Worm (Caenorhabditis elegans): ENCODE data around the gene F55G7.3.
"Not testable (repeated sequence)": the region's sequence is repeated elsewhere in the genome, so short reads cannot be mapped to it uniquely, and the experiment has no call there.

The F55G7.3 gene

DNA sequence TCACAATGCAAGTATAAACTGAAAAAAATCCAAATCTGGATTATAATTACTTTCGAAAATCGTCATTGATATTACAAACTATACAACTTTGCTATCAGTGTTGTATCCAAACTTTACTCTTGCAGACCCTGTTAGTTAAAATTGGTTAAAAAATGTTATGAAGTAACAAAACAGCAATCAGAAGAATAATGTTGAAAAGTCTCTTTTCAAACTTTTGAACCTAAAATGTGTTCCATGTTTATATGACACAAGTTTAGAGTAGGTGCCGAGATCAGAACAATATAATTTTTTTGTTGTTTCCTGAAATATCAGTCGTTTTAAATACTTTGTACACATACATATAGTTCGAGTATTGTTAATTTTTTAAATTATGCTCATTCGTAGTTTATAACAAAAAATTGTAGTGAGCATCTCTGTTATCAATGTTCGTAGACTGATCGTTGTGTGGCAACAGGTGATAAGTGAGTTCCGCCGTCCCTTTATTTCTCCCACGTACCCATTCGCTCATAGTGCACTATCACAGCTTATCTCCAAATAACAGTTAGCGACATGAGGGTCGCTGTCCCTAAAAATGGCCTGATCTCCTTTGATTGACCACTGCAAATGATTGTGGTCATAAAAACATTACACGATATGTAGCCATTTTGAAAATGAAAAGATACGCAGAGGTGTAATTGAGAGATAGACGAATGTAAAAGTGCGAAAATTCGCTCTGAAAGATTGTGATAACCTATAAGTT, 20.4 kb upstream of the F55G7.3 start (continued):
- no peak for TF ChIP-seq lin-38 (GFP tag; IDR thresholded peaks at IDR 0.05)
- TF ChIP-seq nhr-77 (tag; optimal IDR thresholded peaks at IDR 0.05) = no peak
- no peak for TF ChIP-seq dpl-1 (GFP tag; optimal IDR thresholded peaks at IDR 0.05)
- no peak for TF ChIP-seq Y75B8A.6 (GFP tag; IDR thresholded peaks at IDR 0.05)
- no peak for TF ChIP-seq D1046.2 (GFP tag; IDR thresholded peaks at IDR 0.05)
- no peak for TF ChIP-seq fos-1 (tag; optimal IDR thresholded peaks at IDR 0.05)
- no peak for TF ChIP-seq lsy-2 (tag; optimal IDR thresholded peaks at IDR 0.05)
- no peak for TF ChIP-seq Y5F2A.4 (GFP tag; optimal IDR thresholded peaks at IDR 0.05)
- TF ChIP-seq hlh-11 (tag; optimal IDR thresholded peaks at IDR 0.05) = peak; percentile 86
- TF ChIP-seq ctbp-1 (GFP tag; IDR thresholded peaks at IDR 0.05) = no peak
- no peak for TF ChIP-seq arid-1 (GFP tag; conservative IDR thresholded peaks at IDR 0.05)
- TF ChIP-seq saeg-2 (GFP tag; IDR thresholded peaks at IDR 0.05) = 0 out of 2 replicates have a peak, but pooled peaks have one; percentile 6
- no peak for TF ChIP-seq madf-5 (GFP tag; IDR thresholded peaks at IDR 0.05)
- TF ChIP-seq snpc-1.2 (GFP tag; IDR thresholded peaks at IDR 0.05) = no peak
- peak; percentile 63 for TF ChIP-seq nhr-102 (tag; optimal IDR thresholded peaks at IDR 0.05)
- TF ChIP-seq T20F7.1 (GFP tag; optimal IDR thresholded peaks at IDR 0.05) = no peak
- no peak for TF ChIP-seq mes-2 (tag; optimal IDR thresholded peaks at IDR 0.05; ENCODE audit: poor library complexity, severe bottlenecking)
- TF ChIP-seq F10B5.3 (tag; optimal IDR thresholded peaks at IDR 0.05) = no peak
- no peak for TF ChIP-seq lin-13 (GFP tag; optimal IDR thresholded peaks at IDR 0.05)
- TF ChIP-seq mep-1 (tag; optimal IDR thresholded peaks at IDR 0.05) = no peak
- no peak for TF ChIP-seq unc-130 (GFP tag; optimal IDR thresholded peaks at IDR 0.05)
- TF ChIP-seq mdl-1 (tag; optimal IDR thresholded peaks at IDR 0.05) = peak in 1 of 2 experiments; percentile 35
- TF ChIP-seq egl-27 (tag; optimal IDR thresholded peaks at IDR 0.05) = no peak
- no peak for TF ChIP-seq nhr-111 (GFP tag; optimal IDR thresholded peaks at IDR 0.05)
- peak; percentile 39 for TF ChIP-seq mxl-3 (GFP tag; optimal IDR thresholded peaks at IDR 0.05)
- peak in 1 of 2 experiments; percentile 40 for TF ChIP-seq hif-1 (tag; optimal IDR thresholded peaks at IDR 0.05)
- no peak for TF ChIP-seq ceh-82 (tag; optimal IDR thresholded peaks at IDR 0.05)
- TF ChIP-seq aly-2 (tag; optimal IDR thresholded peaks at IDR 0.05) = no peak
- TF ChIP-seq daf-8 (GFP tag; IDR thresholded peaks at IDR 0.05) = no peak
- TF ChIP-seq gei-8 (GFP tag; optimal IDR thresholded peaks at IDR 0.05) = no peak
- no peak for TF ChIP-seq ceh-32 (tag; optimal IDR thresholded peaks at IDR 0.05; ENCODE audit: poor library complexity)
- no peak for TF ChIP-seq mxl-2 (GFP tag; conservative IDR thresholded peaks at IDR 0.05)
- peak; percentile 71; the same call in 1 of the 2 replicates for TF ChIP-seq tra-1 (GFP tag; IDR thresholded peaks at IDR 0.05)

DNA sequence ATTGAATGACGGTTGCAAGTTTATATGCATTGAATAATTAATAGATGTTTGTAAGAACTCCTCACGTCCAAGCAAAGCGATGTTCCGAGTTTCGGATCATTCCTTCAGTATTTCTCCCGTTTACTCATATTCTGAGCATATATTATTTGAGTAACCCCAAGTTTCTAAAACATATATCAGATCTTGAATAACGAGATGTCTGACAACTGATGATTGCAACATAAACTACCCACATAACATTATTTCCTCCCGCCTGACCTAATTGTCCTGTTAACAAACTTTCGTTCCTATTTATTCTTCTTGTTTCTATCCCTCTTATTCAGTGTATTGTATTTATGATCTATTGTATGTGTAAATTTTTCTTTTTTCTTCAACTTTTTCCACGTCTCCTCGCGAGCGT, 19.3 kb upstream of the F55G7.3 start, which contains the start of gene C49F5.13:
Gene C49F5.13 (plus strand): TSS at position 301 of the 400 bp plus-strand sequence.
- not testable (repeated sequence) for TF ChIP-seq Y5F2A.4 (GFP tag; optimal IDR thresholded peaks at IDR 0.05); lir-3 (tag; optimal IDR thresholded peaks at IDR 0.05); nhr-6 (tag; optimal IDR thresholded peaks at IDR 0.05)

DNA sequence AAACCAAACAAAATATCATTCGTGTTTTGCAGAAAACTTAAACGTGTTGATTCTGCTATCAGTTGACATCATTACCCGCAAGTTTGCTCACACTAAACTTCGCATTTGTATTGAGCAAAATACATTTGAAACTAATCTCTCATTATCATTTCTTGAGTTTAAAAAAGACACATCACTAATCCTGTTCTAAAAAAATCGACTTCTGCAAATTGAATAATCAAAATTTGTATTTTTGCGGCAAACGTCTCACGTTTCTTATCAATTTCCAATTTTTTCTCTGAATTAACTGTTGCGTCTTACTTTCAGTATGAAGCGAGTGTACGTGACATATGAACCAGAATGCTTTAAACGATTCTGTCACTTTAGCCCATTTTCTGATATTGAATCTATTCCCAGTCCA, 18.0 kb upstream of the F55G7.3 start, which contains the start of gene C49F5.8:
Gene C49F5.8 (plus strand): TSS at position 301 of the 400 bp plus-strand sequence.
- TF ChIP-seq nhr-28 (tag; optimal IDR thresholded peaks at IDR 0.05) (peak; percentile 1), D1046.2 (GFP tag; IDR thresholded peaks at IDR 0.05) (no peak), T20F7.1 (GFP tag; optimal IDR thresholded peaks at IDR 0.05) (no peak)

Data from whole organism, L4 larva.